Worm (Caenorhabditis elegans) whole organism, L4 larva: ENCODE data around the gene enpp-1.

Source experiments
- F10B5.3 ChIP-seq: sonication (generic microtip); optimal IDR thresholded peaks from 2 replicates; lab custom pipeline; 2016; ENCODE audit warnings: mild to moderate bottlenecking, missing genetic modification characterization, missing compliant biosample characterization
- F49E8.2 ChIP-seq: sonication (generic microtip); optimal IDR thresholded peaks from 2 replicates; lab custom pipeline; 2016; ENCODE audit warnings: missing compliant biosample characterization, mild to moderate bottlenecking, missing genetic modification characterization, borderline replicate concordance
- R02D3.7 ChIP-seq: fragments of 150-350 bp; sonication (generic microtip); optimal IDR thresholded peaks from 3 replicates; lab custom pipeline; 2014; ENCODE audit warnings: missing biosample characterization, missing genetic modification characterization
- Y105C5A.15 ChIP-seq: fragments of 200-800 bp; sonication (Bioruptor generic); IDR thresholded peaks from 2 replicates; pipeline ENCODE4 v1.3.6; 2022; ENCODE audit warnings: missing genetic modification characterization, missing compliant biosample characterization
- Y75B8A.6 ChIP-seq: fragments of 200-800 bp; sonication (Bioruptor generic); IDR thresholded peaks from 2 replicates; pipeline ENCODE4 v1.3.6; 2022; ENCODE audit warnings: missing genetic modification reagents, missing genetic modification characterization, missing compliant biosample characterization
- ZK337.2 ChIP-seq: fragments of 200-800 bp; sonication (Bioruptor generic); IDR thresholded peaks from 2 replicates; pipeline ENCODE4 v1.3.6; 2022; ENCODE audit warnings: missing genetic modification reagents, missing genetic modification characterization, missing compliant biosample characterization
- ZK546.5 ChIP-seq, 2 experiments: sonication (generic microtip); optimal IDR thresholded peaks; 2 replicates each; lab custom pipeline; 2017; ENCODE audit warnings: missing biosample characterization in 2 of 2, missing genetic modification characterization in 2 of 2
- aha-1 ChIP-seq: fragments of 150-350 bp; peaks from one replicate; lab custom pipeline; 2014; ENCODE audit warnings: missing biosample characterization, missing genetic modification characterization
- ama-1 ChIP-seq: fragments of 150-350 bp; optimal IDR thresholded peaks from 2 replicates; lab custom pipeline; 2014; ENCODE audit warnings: inconsistent platforms, mixed read lengths
- arid-1 ChIP-seq: fragments of 200-800 bp; sonication (Bioruptor generic); conservative IDR thresholded peaks from 2 replicates; pipeline ENCODE4 v1.3.6; 2022; ENCODE audit warnings: missing genetic modification reagents, missing genetic modification characterization, missing compliant biosample characterization
- ceh-20 ChIP-seq: fragments of 200-800 bp; sonication (Bioruptor generic); IDR thresholded peaks from 2 replicates; pipeline ENCODE4 v1.3.6; 2022; ENCODE audit warnings: missing genetic modification reagents, missing genetic modification characterization, missing compliant biosample characterization
- ceh-62 ChIP-seq: sonication (generic microtip); optimal IDR thresholded peaks from 2 replicates; lab custom pipeline; 2017; ENCODE audit warnings: missing biosample characterization, missing genetic modification characterization
- cey-2 ChIP-seq: sonication (generic microtip); optimal IDR thresholded peaks from 3 replicates; lab custom pipeline; 2017; ENCODE audit warnings: missing genetic modification characterization, mild to moderate bottlenecking, missing compliant biosample characterization, antibody characterized with exemption, borderline replicate concordance; ENCODE audit not compliant: insufficient read depth
- ctbp-1 ChIP-seq: fragments of 200-800 bp; sonication (Bioruptor generic); IDR thresholded peaks from 2 replicates; pipeline ENCODE4 v1.3.6; 2022; ENCODE audit warnings: missing genetic modification reagents, missing genetic modification characterization, missing compliant biosample characterization
- daf-12 ChIP-seq: fragments of 150-350 bp; optimal IDR thresholded peaks from 2 replicates; lab custom pipeline; 2014; ENCODE audit warnings: missing biosample characterization, missing genetic modification reagents, missing genetic modification characterization
- daf-19 ChIP-seq: fragments of 200-800 bp; sonication (Bioruptor generic); conservative IDR thresholded peaks from 2 replicates; pipeline ENCODE4 v1.3.6; 2022; ENCODE audit warnings: missing genetic modification characterization, missing compliant biosample characterization
- dmd-6 ChIP-seq: fragments of 200-800 bp; sonication (Bioruptor generic); IDR thresholded peaks from 2 replicates; pipeline ENCODE4 v1.3.6; 2022; ENCODE audit warnings: missing genetic modification reagents, missing genetic modification characterization, missing compliant biosample characterization
- dmd-9 ChIP-seq: fragments of 200-800 bp; sonication (Bioruptor generic); IDR thresholded peaks from 2 replicates; pipeline ENCODE4 v1.3.6; 2022; ENCODE audit warnings: missing genetic modification reagents, missing genetic modification characterization, missing compliant biosample characterization
- duxl-1 ChIP-seq: sonication (generic microtip); optimal IDR thresholded peaks from 2 replicates; lab custom pipeline; 2016; ENCODE audit warnings: mild to moderate bottlenecking, missing genetic modification characterization, moderate library complexity, missing compliant biosample characterization; ENCODE audit not compliant: poor library complexity
- egl-43 ChIP-seq: fragments of 200-800 bp; sonication (Bioruptor generic); IDR thresholded peaks from 2 replicates; pipeline ENCODE4 v1.3.6; 2022; ENCODE audit warnings: missing genetic modification reagents, missing genetic modification characterization, missing compliant biosample characterization
- fos-1 ChIP-seq: fragments of 150-350 bp; optimal IDR thresholded peaks from 2 replicates; lab custom pipeline; 2014; ENCODE audit warnings: missing biosample characterization, missing genetic modification characterization
- hlh-11 ChIP-seq: fragments of 200-800 bp; sonication (Bioruptor generic); optimal IDR thresholded peaks from 2 replicates; lab custom pipeline; 2018; ENCODE audit warnings: mild to moderate bottlenecking, missing genetic modification characterization, missing compliant biosample characterization
- hlh-30 ChIP-seq: sonication (generic microtip); optimal IDR thresholded peaks from 2 replicates; lab custom pipeline; 2017; ENCODE audit warnings: antibody characterized with exemption, mild to moderate bottlenecking, missing genetic modification characterization, missing compliant biosample characterization; ENCODE audit not compliant: insufficient read depth
- hmg-1.1 ChIP-seq: fragments of 200-800 bp; sonication (Bioruptor generic); IDR thresholded peaks from 2 replicates; pipeline ENCODE4 v1.3.6; 2022; ENCODE audit warnings: missing genetic modification reagents, missing genetic modification characterization, missing compliant biosample characterization
- lin-1 ChIP-seq: fragments of 200-800 bp; sonication (Bioruptor generic); IDR thresholded peaks from 2 replicates; pipeline ENCODE4 v1.3.6; 2022; ENCODE audit warnings: missing genetic modification reagents, missing genetic modification characterization, missing compliant biosample characterization
- lin-29 ChIP-seq: fragments of 200-800 bp; sonication (Bioruptor generic); IDR thresholded peaks from 2 replicates; pipeline ENCODE4 v1.3.6; 2022; ENCODE audit warnings: missing genetic modification reagents, missing genetic modification characterization, missing compliant biosample characterization
- lir-3 ChIP-seq: sonication (generic microtip); optimal IDR thresholded peaks from 2 replicates; lab custom pipeline; 2016; ENCODE audit warnings: mild to moderate bottlenecking, missing genetic modification characterization, missing compliant biosample characterization
- lsy-2 ChIP-seq, 2 experiments: fragments of 150-350 bp in 1 of 2; sonication (generic microtip) in 1 of 2; optimal IDR thresholded peaks; 2 replicates each; lab custom pipeline; 2014 to 2017; ENCODE audit warnings: missing biosample characterization in 2 of 2, missing genetic modification characterization in 2 of 2
- madf-9 ChIP-seq: fragments of 200-800 bp; sonication (Bioruptor generic); conservative IDR thresholded peaks from 2 replicates; pipeline ENCODE4 v1.3.6; 2022; ENCODE audit warnings: missing genetic modification reagents, missing genetic modification characterization, missing compliant biosample characterization
- mdt-29 ChIP-seq: fragments of 200-800 bp; sonication (Bioruptor generic); IDR thresholded peaks from 2 replicates; pipeline ENCODE4 v1.3.6; 2022; ENCODE audit warnings: missing genetic modification reagents, missing genetic modification characterization, missing compliant biosample characterization
- mes-2 ChIP-seq: sonication (generic microtip); optimal IDR thresholded peaks from 2 replicates; lab custom pipeline; 2016; ENCODE audit warnings: missing genotype, mild to moderate bottlenecking, missing genetic modification characterization, missing compliant biosample characterization; ENCODE audit not compliant: poor library complexity, severe bottlenecking
- nhr-10 ChIP-seq: fragments of 150-350 bp; optimal IDR thresholded peaks from 2 replicates; lab custom pipeline; 2014; ENCODE audit warnings: missing biosample characterization, missing genetic modification characterization
- nhr-102 ChIP-seq: sonication (generic microtip); optimal IDR thresholded peaks from 2 replicates; lab custom pipeline; 2016; ENCODE audit warnings: mild to moderate bottlenecking, missing genetic modification characterization, moderate library complexity, missing compliant biosample characterization
- nhr-11 ChIP-seq: fragments of 150-350 bp; optimal IDR thresholded peaks from 2 replicates; lab custom pipeline; 2014; ENCODE audit warnings: missing biosample characterization, missing genetic modification characterization
- nhr-237 ChIP-seq: sonication (generic microtip); optimal IDR thresholded peaks from 2 replicates; lab custom pipeline; 2017; ENCODE audit warnings: missing biosample characterization, missing genetic modification characterization
- nhr-28 ChIP-seq: fragments of 150-350 bp; optimal IDR thresholded peaks from 2 replicates; lab custom pipeline; 2014; ENCODE audit warnings: missing biosample characterization, missing genetic modification characterization
- nhr-42 ChIP-seq: fragments of 200-800 bp; sonication (Bioruptor generic); IDR thresholded peaks from 2 replicates; pipeline ENCODE4 v1.3.6; 2022; ENCODE audit warnings: missing genetic modification characterization, missing compliant biosample characterization
- nhr-48 ChIP-seq: sonication (generic microtip); optimal IDR thresholded peaks from 2 replicates; lab custom pipeline; 2016; ENCODE audit warnings: mild to moderate bottlenecking, missing genetic modification characterization, missing compliant biosample characterization
- nhr-6 ChIP-seq: fragments of 150-350 bp; optimal IDR thresholded peaks from 2 replicates; lab custom pipeline; 2014; ENCODE audit warnings: missing biosample characterization, missing genetic modification characterization
- rbr-2 ChIP-seq: sonication (generic microtip); optimal IDR thresholded peaks from 2 replicates; lab custom pipeline; 2016; ENCODE audit warnings: missing genotype, missing genetic modification characterization, missing compliant biosample characterization
- saeg-2 ChIP-seq: fragments of 200-800 bp; sonication (Bioruptor generic); IDR thresholded peaks from 2 replicates; pipeline ENCODE4 v1.3.6; 2022; ENCODE audit warnings: missing genetic modification reagents, missing genetic modification characterization, missing compliant biosample characterization
- sdz-12 ChIP-seq: fragments of 200-800 bp; sonication (Bioruptor generic); optimal IDR thresholded peaks from 2 replicates; lab custom pipeline; 2018; ENCODE audit warnings: mild to moderate bottlenecking, missing genetic modification characterization, missing compliant biosample characterization
- snpc-1.2 ChIP-seq: fragments of 200-800 bp; sonication (Bioruptor generic); IDR thresholded peaks from 2 replicates; pipeline ENCODE4 v1.3.6; 2022; ENCODE audit warnings: missing genetic modification reagents, missing genetic modification characterization, missing compliant biosample characterization
- spr-1 ChIP-seq: sonication (generic microtip); optimal IDR thresholded peaks from 2 replicates; lab custom pipeline; 2016; ENCODE audit warnings: mild to moderate bottlenecking, missing genetic modification characterization, missing compliant biosample characterization
- spr-3 ChIP-seq: fragments of 200-800 bp; sonication (Bioruptor generic); optimal IDR thresholded peaks from 2 replicates; lab custom pipeline; 2018; ENCODE audit warnings: mild to moderate bottlenecking, missing genetic modification characterization, missing compliant biosample characterization
- tag-97 ChIP-seq: fragments of 200-800 bp; sonication (Bioruptor generic); IDR thresholded peaks from 2 replicates; pipeline ENCODE4 v1.3.6; 2022; ENCODE audit warnings: missing genetic modification characterization, missing compliant biosample characterization
- unc-39 ChIP-seq: sonication (generic microtip); optimal IDR thresholded peaks from 2 replicates; lab custom pipeline; 2017; ENCODE audit warnings: missing biosample characterization, missing genetic modification characterization
- zip-11 ChIP-seq: fragments of 200-800 bp; sonication (Bioruptor generic); IDR thresholded peaks from 2 replicates; pipeline ENCODE4 v1.3.6; 2022; ENCODE audit warnings: missing genetic modification characterization, missing compliant biosample characterization
- ztf-11 ChIP-seq: fragments of 150-350 bp; optimal IDR thresholded peaks from 2 replicates; lab custom pipeline; 2014; ENCODE audit warnings: missing biosample characterization, missing genetic modification characterization
- ztf-7 ChIP-seq: fragments of 150-350 bp; optimal IDR thresholded peaks from 2 replicates; lab custom pipeline; 2014; ENCODE audit warnings: missing biosample characterization, missing genetic modification characterization

The enpp-1 gene

ce11 chrV:12088773-12089172 is 42.5 kb upstream of the enpp-1 start, which contains the start of gene R07B7.12:
R07B7.12 (plus strand) TSS chrV:12089073.
- TF ChIP-seq duxl-1 (tag; lab: Kevin White, UChicago) (no peak), cey-2 (tag; lab: Kevin White, UChicago) (no peak), nhr-6 (tag; lab: Kevin White, UChicago) (no peak), dmd-6 (no peak), rbr-2 (tag; lab: Kevin White, UChicago) (no peak), ztf-7 (tag; lab: Kevin White, UChicago) (no peak), madf-9 (GFP tag; lab: Robert Waterston, UW) (no peak)

- TF ChIP-seq ZK546.5 (tag; optimal IDR thresholded peaks at IDR 0.05; lab: Kevin White, UChicago) (no peak), saeg-2 (GFP tag; lab: Robert Waterston, UW) (no peak), ceh-20 (GFP tag; lab: Robert Waterston, UW) (no peak), nhr-48 (tag; lab: Kevin White, UChicago) (no peak), R02D3.7 (tag; lab: Kevin White, UChicago) (no peak), nhr-42 (GFP tag; lab: Robert Waterston, UW) (no peak), spr-1 (tag; lab: Kevin White, UChicago) (no peak), egl-43 (GFP tag; lab: Robert Waterston, UW) (no peak), nhr-10 (tag; lab: Kevin White, UChicago) (no peak), dmd-9 (GFP tag; lab: Robert Waterston, UW) (no peak), F49E8.2 (tag; lab: Kevin White, UChicago) (no peak), ceh-62 (tag; lab: Kevin White, UChicago) (no peak), zip-11 (GFP tag; lab: Robert Waterston, UW) (no peak), nhr-102 (tag; lab: Kevin White, UChicago) (peak; percentile 40), mdt-29 (GFP tag; lab: Robert Waterston, UW) (no peak), lin-29 (GFP tag; lab: Robert Waterston, UW) (no peak), nhr-11 (tag; lab: Kevin White, UChicago) (no peak), lir-3 (no peak), cey-2 (tag; lab: Kevin White, UChicago) (no peak), ztf-7 (tag; lab: Kevin White, UChicago) (no peak), lin-1 (GFP tag; lab: Robert Waterston, UW) (no peak), Y75B8A.6 (no peak), snpc-1.2 (GFP tag; lab: Robert Waterston, UW) (no peak), aha-1 (tag; lab: Kevin White, UChicago) (no peak), tag-97 (GFP tag; lab: Robert Waterston, UW) (no peak), unc-39 (tag; lab: Kevin White, UChicago) (no peak), spr-3 (GFP tag; lab: Kevin White, UChicago) (no peak), hmg-1.1 (GFP tag; lab: Robert Waterston, UW) (no peak), nhr-237 (tag; lab: Kevin White, UChicago) (no peak), sdz-12 (GFP tag; lab: Kevin White, UChicago) (no peak), rbr-2 (tag; lab: Kevin White, UChicago) (no peak), hlh-11 (tag; lab: Kevin White, UChicago) (peak; percentile 63), ZK337.2 (GFP tag; lab: Robert Waterston, UW) (no peak), F10B5.3 (tag; lab: Kevin White, UChicago) (no peak), fos-1 (tag; lab: Kevin White, UChicago) (no peak), arid-1 (GFP tag; lab: Robert Waterston, UW) (no peak), nhr-28 (tag; lab: Kevin White, UChicago) (peak; percentile 98), hlh-30 (tag; lab: Kevin White, UChicago) (peak; percentile 52), lsy-2 (tag; optimal IDR thresholded peaks at IDR 0.05; lab: Kevin White, UChicago) (no peak), mes-2 (tag; lab: Kevin White, UChicago) (no peak), ztf-11 (no peak), ctbp-1 (no peak), daf-12 (tag; lab: Kevin White, UChicago) (no peak), Y105C5A.15 (GFP tag; lab: Robert Waterston, UW) (no peak), ama-1 (no peak), daf-19 (GFP tag; lab: Robert Waterston, UW) (no peak)
Measured at ce11 chrV:12091759-12092158, 39.5 kb upstream of the enpp-1 start, which contains the start of gene nhr-206. nhr-206 (plus strand) TSS chrV:12092006.
